Fruit fly (Drosophila melanogaster) whole organism, embryonic: ENCODE results near the gene sol.

Source experiments
- B-H1 ChIP-seq: fragments of 200-800 bp; sonication (Bioruptor generic); IDR thresholded peaks from 3 replicates; pipeline ENCODE4 v1.3.6; 2022; ENCODE audit warnings: missing biosample characterization, missing genetic modification characterization
- CG10147 ChIP-seq: fragments of 200-800 bp; sonication (Bioruptor generic); optimal IDR thresholded peaks from 2 replicates; lab custom pipeline; 2019; ENCODE audit warnings: missing biosample characterization, mild to moderate bottlenecking, missing genetic modification characterization, moderate library complexity
- CG10274 ChIP-seq: fragments of 200-800 bp; sonication (Bioruptor generic); optimal IDR thresholded peaks from 3 replicates; lab custom pipeline; 2017; ENCODE audit warnings: missing biosample characterization, mild to moderate bottlenecking, missing genetic modification characterization
- CG13123 ChIP-seq: fragments of 200-800 bp; sonication (Bioruptor generic); optimal IDR thresholded peaks from 2 replicates; lab custom pipeline; 2016; ENCODE audit warnings: missing biosample characterization, missing genetic modification characterization
- CG13287 ChIP-seq: fragments of 200-800 bp; sonication (Bioruptor generic); IDR thresholded peaks from 2 replicates; pipeline ENCODE4 v1.3.6; 2022; ENCODE audit warnings: missing biosample characterization, missing genetic modification characterization; ENCODE audit not compliant: partially characterized antibody
- CG14441 ChIP-seq: fragments of 200-800 bp; sonication (Bioruptor generic); IDR thresholded peaks from 2 replicates; pipeline ENCODE4 v1.3.6; 2022; ENCODE audit warnings: missing biosample characterization, missing genetic modification characterization
- CG1603 ChIP-seq: fragments of 200-800 bp; sonication (Bioruptor generic); optimal IDR thresholded peaks from 2 replicates; lab custom pipeline; 2019; ENCODE audit warnings: missing biosample characterization, mild to moderate bottlenecking, missing genetic modification characterization, moderate library complexity
- CG16815 ChIP-seq: fragments of 200-800 bp; sonication (Bioruptor generic); optimal IDR thresholded peaks from 3 replicates; lab custom pipeline; 2017; ENCODE audit warnings: missing biosample characterization, mild to moderate bottlenecking, missing genetic modification characterization
- CG17359 ChIP-seq: fragments of 200-800 bp; sonication (Bioruptor generic); optimal IDR thresholded peaks from 3 replicates; lab custom pipeline; 2018; ENCODE audit warnings: missing biosample characterization, mild to moderate bottlenecking, missing genetic modification characterization, moderate library complexity
- CG17361 ChIP-seq: fragments of 200-800 bp; sonication (Bioruptor generic); IDR thresholded peaks from 3 replicates; pipeline ENCODE4 v1.3.6; 2022; ENCODE audit warnings: missing biosample characterization, missing genetic modification characterization
- CG2116 ChIP-seq: fragments of 200-800 bp; sonication (Bioruptor generic); optimal IDR thresholded peaks from 3 replicates; lab custom pipeline; 2018; ENCODE audit warnings: missing biosample characterization, mild to moderate bottlenecking, missing genetic modification characterization
- CG31365 ChIP-seq: fragments of 200-800 bp; sonication (Bioruptor generic); optimal IDR thresholded peaks from 2 replicates; lab custom pipeline; 2018; ENCODE audit warnings: missing biosample characterization, mild to moderate bottlenecking, missing genetic modification characterization
- CG3726 ChIP-seq: fragments of 200-800 bp; sonication (Bioruptor generic); IDR thresholded peaks from 3 replicates; pipeline ENCODE4, ENCODE4 v1.3.6; 2022; ENCODE audit warnings: missing biosample characterization, missing genetic modification characterization
- CG42726 ChIP-seq: fragments of 200-800 bp; sonication (Bioruptor generic); IDR thresholded peaks from 2 replicates; pipeline ENCODE4 v1.3.6; 2022; ENCODE audit warnings: missing biosample characterization, missing genetic modification characterization; ENCODE audit not compliant: partially characterized antibody
- CG4328 ChIP-seq: fragments of 200-800 bp; sonication (Bioruptor generic); optimal IDR thresholded peaks from 3 replicates; lab custom pipeline; 2017; ENCODE audit warnings: missing biosample characterization, missing genetic modification reagents, missing genetic modification characterization
- CG4854 ChIP-seq: fragments of 200-800 bp; sonication (Bioruptor generic); optimal IDR thresholded peaks from 2 replicates; lab custom pipeline; 2016; ENCODE audit warnings: missing biosample characterization, missing genetic modification characterization, inconsistent platforms
- CG5953 ChIP-seq: fragments of 200-800 bp; sonication (Bioruptor generic); IDR thresholded peaks from 2 replicates; pipeline ENCODE4 v1.3.6; 2022; ENCODE audit warnings: missing biosample characterization, missing genetic modification characterization
- CG6765 ChIP-seq: fragments of 200-800 bp; sonication (Bioruptor generic); optimal IDR thresholded peaks from 3 replicates; lab custom pipeline; 2017; ENCODE audit warnings: missing biosample characterization, mild to moderate bottlenecking, missing genetic modification characterization
- CG7839 ChIP-seq: fragments of 200-800 bp; sonication (Bioruptor generic); optimal IDR thresholded peaks from 3 replicates; lab custom pipeline; 2018; ENCODE audit warnings: missing biosample characterization, mild to moderate bottlenecking, missing genetic modification characterization, moderate library complexity
- CG7963 ChIP-seq: fragments of 200-800 bp; sonication (Bioruptor generic); IDR thresholded peaks from 3 replicates; pipeline ENCODE4 v1.3.6; 2022; ENCODE audit warnings: missing biosample characterization, missing genetic modification characterization; ENCODE audit not compliant: partially characterized antibody
- CG9932 ChIP-seq: fragments of 200-800 bp; sonication (Bioruptor generic); IDR thresholded peaks from 2 replicates; pipeline ENCODE4 v1.3.6; 2022; ENCODE audit warnings: missing biosample characterization, missing genetic modification characterization
- D19A ChIP-seq: fragments of 200-800 bp; optimal IDR thresholded peaks from 3 replicates; lab custom pipeline; 2019; ENCODE audit warnings: missing biosample characterization, mild to moderate bottlenecking, missing genetic modification characterization, moderate library complexity
- Dip3 ChIP-seq: fragments of 200-800 bp; sonication (Bioruptor generic); optimal IDR thresholded peaks from 3 replicates; lab custom pipeline; 2016; ENCODE audit warnings: missing biosample characterization, missing genetic modification characterization
- Dp ChIP-seq: fragments of 200-800 bp; sonication (Bioruptor generic); optimal IDR thresholded peaks from 2 replicates; lab custom pipeline; 2018; ENCODE audit warnings: missing biosample characterization, mild to moderate bottlenecking, missing genetic modification characterization, moderate library complexity
- Dref ChIP-seq: fragments of 200-800 bp; sonication (Bioruptor generic); IDR thresholded peaks from 2 replicates; pipeline ENCODE4 v1.3.6; 2022; ENCODE audit warnings: missing biosample characterization, missing genetic modification characterization
- E2f2 ChIP-seq: fragments of 200-800 bp; sonication (Bioruptor generic); IDR thresholded peaks from 2 replicates; pipeline ENCODE4 v1.3.6; 2022; ENCODE audit warnings: missing biosample characterization, missing genetic modification characterization
- Elba2 ChIP-seq: fragments of 200-800 bp; sonication (Bioruptor generic); optimal IDR thresholded peaks from 3 replicates; lab custom pipeline; 2016; ENCODE audit warnings: missing biosample characterization, missing genetic modification characterization
- Gsc ChIP-seq: fragments of 200-800 bp; sonication (Bioruptor generic); IDR thresholded peaks from 2 replicates; pipeline ENCODE4 v1.3.6; 2022; ENCODE audit warnings: missing biosample characterization, missing genetic modification characterization
- HmgD ChIP-seq: fragments of 200-800 bp; sonication (Bioruptor generic); optimal IDR thresholded peaks from 3 replicates; lab custom pipeline; 2016; ENCODE audit warnings: missing biosample characterization, missing genetic modification characterization
- Mrtf ChIP-seq: fragments of 200-800 bp; sonication (Bioruptor generic); IDR thresholded peaks from 3 replicates; pipeline ENCODE4 v1.3.6; 2022; ENCODE audit warnings: missing biosample characterization, missing genetic modification characterization
- Myb ChIP-seq: fragments of 200-800 bp; sonication (Bioruptor generic); optimal IDR thresholded peaks from 2 replicates; lab custom pipeline; 2016; ENCODE audit warnings: missing biosample characterization, missing genetic modification characterization
- Nf-YA ChIP-seq: fragments of 200-800 bp; sonication (Bioruptor generic); IDR thresholded peaks from 2 replicates; pipeline ENCODE4 v1.3.6; 2022; ENCODE audit warnings: missing biosample characterization, missing genetic modification characterization
- Nf-YC ChIP-seq: fragments of 200-800 bp; optimal IDR thresholded peaks from 3 replicates; lab custom pipeline; 2019; ENCODE audit warnings: missing biosample characterization, mild to moderate bottlenecking, missing genetic modification characterization, moderate library complexity
- Six4 ChIP-seq: fragments of 200-800 bp; sonication (Bioruptor generic); optimal IDR thresholded peaks from 2 replicates; lab custom pipeline; 2016; ENCODE audit warnings: missing biosample characterization, missing genetic modification characterization
- Spps ChIP-seq: fragments of 200-800 bp; sonication (Bioruptor generic); optimal IDR thresholded peaks from 2 replicates; lab custom pipeline; 2018; ENCODE audit warnings: missing biosample characterization, mild to moderate bottlenecking, missing genetic modification characterization
- dmrt11E ChIP-seq: fragments of 200-800 bp; sonication (Bioruptor generic); optimal IDR thresholded peaks from 3 replicates; lab custom pipeline; 2018; ENCODE audit warnings: missing biosample characterization, mild to moderate bottlenecking, missing genetic modification characterization, moderate library complexity
- dmrt99B ChIP-seq: fragments of 200-800 bp; sonication (Bioruptor generic); optimal IDR thresholded peaks from 2 replicates; lab custom pipeline; 2018; ENCODE audit warnings: missing biosample characterization, mild to moderate bottlenecking, missing genetic modification characterization, moderate library complexity
- ewg ChIP-seq: fragments of 200-800 bp; sonication (Bioruptor generic); optimal IDR thresholded peaks from 3 replicates; lab custom pipeline; 2017; ENCODE audit warnings: mild to moderate bottlenecking, missing biosample characterization, missing genetic modification reagents, missing genetic modification characterization
- fu2 ChIP-seq: fragments of 200-800 bp; sonication (Bioruptor generic); optimal IDR thresholded peaks from 2 replicates; lab custom pipeline; 2016; ENCODE audit warnings: missing biosample characterization, missing genetic modification characterization
- inv ChIP-seq: fragments of 200-800 bp; sonication (Bioruptor generic); IDR thresholded peaks from 2 replicates; pipeline ENCODE4 v1.3.6; 2022; ENCODE audit warnings: missing biosample characterization, missing genetic modification characterization; ENCODE audit not compliant: partially characterized antibody
- knrl ChIP-seq: fragments of 200-800 bp; sonication (Bioruptor generic); IDR thresholded peaks from 3 replicates; pipeline ENCODE4 v1.3.6; 2022; ENCODE audit warnings: missing biosample characterization, missing genetic modification characterization; ENCODE audit not compliant: partially characterized antibody
- mam ChIP-seq: fragments of 200-800 bp; sonication (Bioruptor generic); optimal IDR thresholded peaks from 3 replicates; lab custom pipeline; 2016; ENCODE audit warnings: missing biosample characterization, missing genetic modification characterization
- odd ChIP-seq: fragments of 200-800 bp; sonication (Bioruptor generic); optimal IDR thresholded peaks from 2 replicates; lab custom pipeline; 2017; ENCODE audit warnings: missing biosample characterization, mild to moderate bottlenecking, missing genetic modification characterization
- otp ChIP-seq: fragments of 200-800 bp; sonication (Bioruptor generic); IDR thresholded peaks from 3 replicates; pipeline ENCODE4, ENCODE4 v1.3.6; 2022; ENCODE audit warnings: missing biosample characterization, missing genetic modification characterization
- pan ChIP-seq, 4 experiments: fragments of >200 bp in 3 of 4; fragments of 200-800 bp in 1 of 4; sonication (Bioruptor generic) in 1 of 4; optimal IDR thresholded peaks in 3 of 4; IDR thresholded peaks in 1 of 4; 2 replicates each; pipeline versions ENCODE4 v1.3.6 to Lab custom; 2017 to 2022; ENCODE audit warnings: missing biosample characterization in 2 of 4, missing genetic modification characterization in 2 of 4, mixed read lengths in 1 of 4
- salm ChIP-seq: fragments of 200-800 bp; sonication (Bioruptor generic); optimal IDR thresholded peaks from 2 replicates; lab custom pipeline; 2018; ENCODE audit warnings: missing biosample characterization, mild to moderate bottlenecking, missing genetic modification characterization
- sima ChIP-seq: fragments of 200-800 bp; sonication (Bioruptor generic); optimal IDR thresholded peaks from 2 replicates; lab custom pipeline; 2016; ENCODE audit warnings: missing biosample characterization, missing genetic modification characterization
- sisA ChIP-seq: fragments of 200-800 bp; sonication (Bioruptor generic); IDR thresholded peaks from 2 replicates; pipeline ENCODE4 v1.3.6; 2022; ENCODE audit warnings: missing biosample characterization, missing genetic modification characterization
- sr ChIP-seq: fragments of 200-800 bp; sonication (Bioruptor generic); IDR thresholded peaks from 3 replicates; pipeline ENCODE4 v1.3.6; 2022; ENCODE audit warnings: missing biosample characterization, missing genetic modification characterization
- vnd ChIP-seq: fragments of 200-800 bp; sonication (Bioruptor generic); IDR thresholded peaks from 3 replicates; pipeline ENCODE4 v1.3.6; 2022; ENCODE audit warnings: missing biosample characterization, missing genetic modification characterization; ENCODE audit not compliant: partially characterized antibody
- zen2 ChIP-seq: fragments of 200-800 bp; sonication (Bioruptor generic); IDR thresholded peaks from 3 replicates; pipeline ENCODE4 v1.3.6; 2022; ENCODE audit warnings: missing biosample characterization, missing genetic modification characterization; ENCODE audit not compliant: partially characterized antibody

Gene sol

dm6 chrX:21388734-21389133 is 38.7 kb downstream of the sol start, which contains the start of gene mst (continued):
- TF ChIP-seq sisA (GFP tag; lab: Robert Waterston, UW) (no peak), Nf-YA (GFP tag; lab: Robert Waterston, UW) (no peak), Six4 (GFP tag; lab: Kevin White, UChicago) (no peak), D19A (tag; lab: Kevin White, UChicago) (peak; percentile 53), CG31365 (tag; lab: Kevin White, UChicago) (no peak), Dref (GFP tag; lab: Robert Waterston, UW) (peak; percentile 64), sima (no peak), E2f2 (GFP tag; lab: Robert Waterston, UW) (peak; percentile 69), CG6765 (GFP tag; lab: Kevin White, UChicago) (no peak), Dp (GFP tag; lab: Kevin White, UChicago) (peak; percentile 51), HmgD (GFP tag; lab: Kevin White, UChicago) (no peak), fu2 (GFP tag; lab: Kevin White, UChicago) (no peak), CG1603 (tag; lab: Kevin White, UChicago) (no peak), sr (GFP tag; lab: Robert Waterston, UW) (no peak), CG13123 (GFP tag; lab: Kevin White, UChicago) (no peak), Myb (GFP tag; lab: Kevin White, UChicago) (no peak), CG5953 (GFP tag; lab: Robert Waterston, UW) (no peak), CG13287 (peak; percentile 78), mam (GFP tag; lab: Kevin White, UChicago) (no peak), Mrtf (GFP tag; lab: Robert Waterston, UW) (no peak), CG7839 (tag; lab: Kevin White, UChicago) (no peak), salm (tag; lab: Kevin White, UChicago) (no peak), CG3726 (no peak), CG4854 (GFP tag; lab: Kevin White, UChicago) (no peak), CG9932 (GFP tag; lab: Robert Waterston, UW) (no peak), CG17359 (tag; lab: Kevin White, UChicago) (no peak), knrl (peak; percentile 60; the same call in 2 of the 3 replicates), B-H1 (GFP tag; lab: Robert Waterston, UW) (no peak), pan (optimal IDR thresholded peaks at IDR 0.05; lab: Kevin White, UChicago) (no peak), pan (GFP tag; optimal IDR thresholded peaks at IDR 0.05 in 1 of 2, IDR thresholded peaks at IDR 0.05 in 1 of 2) (no peak), zen2 (GFP tag; lab: Robert Waterston, UW) (peak; percentile 44; the same call in 1 of the 3 replicates), inv (GFP tag; lab: Robert Waterston, UW) (peak; percentile 38), ewg (GFP tag; lab: Kevin White, UChicago) (no peak), otp (no peak), dmrt99B (tag; lab: Kevin White, UChicago) (no peak), Dip3 (no peak), CG17361 (GFP tag; lab: Robert Waterston, UW) (no peak), vnd (GFP tag; lab: Robert Waterston, UW) (peak; percentile 61; the same call in 2 of the 3 replicates), Spps (tag; lab: Kevin White, UChicago) (no peak), CG7963 (GFP tag; lab: Robert Waterston, UW) (peak; percentile 27; the same call in 1 of the 3 replicates), Elba2 (GFP tag; lab: Kevin White, UChicago) (peak; percentile 10), Nf-YC (tag; lab: Kevin White, UChicago) (no peak), odd (GFP tag; lab: Kevin White, UChicago) (no peak), CG2116 (GFP tag; lab: Kevin White, UChicago) (peak; percentile 30), CG4328 (no peak), dmrt11E (tag; lab: Kevin White, UChicago) (no peak), CG10274 (GFP tag; lab: Kevin White, UChicago) (no peak), CG10147 (no peak), Gsc (no peak), CG16815 (GFP tag; lab: Kevin White, UChicago) (no peak), CG42726 (GFP tag; lab: Robert Waterston, UW) (no peak), CG14441 (GFP tag; lab: Robert Waterston, UW) (no peak)
